Worm (Caenorhabditis elegans) whole organism, young adult: ENCODE data around the gene Y22F5A.11.

Source experiments
- F55B11.4 ChIP-seq: sonication (generic microtip); optimal IDR thresholded peaks from 2 replicates; lab custom pipeline; 2016; ENCODE audit warnings: missing compliant biosample characterization, missing genetic modification characterization, borderline replicate concordance; ENCODE audit not compliant: insufficient read depth
- Y67H2A.10 ChIP-seq: fragments of 200-800 bp; sonication (Bioruptor generic); conservative IDR thresholded peaks from 2 replicates; pipeline ENCODE4 v1.3.6; 2022; ENCODE audit warnings: missing genetic modification reagents, missing genetic modification characterization, missing compliant biosample characterization
- ama-1 ChIP-seq, 3 experiments: fragments of 150-350 bp in 1 of 3; sonication (generic microtip) in 2 of 3; optimal IDR thresholded peaks; 2 replicates each; lab custom pipeline; 2014 to 2018; ENCODE audit warnings: missing biosample characterization in 2 of 3, missing genetic modification characterization in 2 of 3, missing genetic modification reagents in 2 of 3
- dpl-1 ChIP-seq: fragments of 150-350 bp; optimal IDR thresholded peaks from 2 replicates; lab custom pipeline; 2014; ENCODE audit warnings: missing biosample characterization, missing genetic modification reagents, missing genetic modification characterization
- hmg-1.2 ChIP-seq: fragments of 200-800 bp; sonication (Bioruptor generic); IDR thresholded peaks from 2 replicates; pipeline ENCODE4 v1.3.6; 2022; ENCODE audit warnings: missing genetic modification reagents, missing genetic modification characterization, missing compliant biosample characterization
- lin-40 ChIP-seq: sonication (generic microtip); optimal IDR thresholded peaks from 2 replicates; lab custom pipeline; 2016; ENCODE audit warnings: missing genetic modification characterization, mild to moderate bottlenecking, missing compliant biosample characterization, missing genotype, missing genetic modification reagents
- mxl-1 ChIP-seq: sonication (generic microtip); optimal IDR thresholded peaks from 2 replicates; lab custom pipeline; 2016; ENCODE audit warnings: missing genetic modification characterization, missing compliant biosample characterization
- nhr-120 ChIP-seq: fragments of 200-800 bp; sonication (Bioruptor generic); IDR thresholded peaks from 2 replicates; pipeline ENCODE4 v1.3.6; 2022; ENCODE audit warnings: missing genetic modification characterization, missing compliant biosample characterization
- pbrm-1 ChIP-seq: fragments of 200-800 bp; sonication (Bioruptor generic); IDR thresholded peaks from 2 replicates; pipeline ENCODE4 v1.3.6; 2022; ENCODE audit warnings: missing genetic modification reagents, missing genetic modification characterization, missing compliant biosample characterization
- sea-2 ChIP-seq: fragments of 200-800 bp; sonication (Bioruptor generic); IDR thresholded peaks from 2 replicates; pipeline ENCODE4 v1.3.6; 2022; ENCODE audit warnings: missing genetic modification characterization, missing compliant biosample characterization
- snpc-4 ChIP-seq, 5 experiments: fragments of 150-350 bp in 1 of 5; sonication (generic microtip) in 4 of 5; optimal IDR thresholded peaks; 2 replicates each; lab custom pipeline; 2014 to 2018; ENCODE audit warnings: missing genetic modification characterization in 5 of 5, missing biosample characterization in 3 of 5, antibody characterized with exemption in 2 of 5, mild to moderate bottlenecking in 2 of 5, missing compliant biosample characterization in 2 of 5, missing genotype in 2 of 5, moderate library complexity in 2 of 5, missing genetic modification reagents in 1 of 5
- ztf-22 ChIP-seq: fragments of 200-800 bp; sonication (Bioruptor generic); optimal IDR thresholded peaks from 2 replicates; lab custom pipeline; 2018; ENCODE audit warnings: mild to moderate bottlenecking, missing genetic modification characterization, moderate library complexity, missing compliant biosample characterization
- ztf-26 ChIP-seq: sonication (generic microtip); optimal IDR thresholded peaks from 2 replicates; lab custom pipeline; 2017; ENCODE audit warnings: missing genetic modification characterization, missing compliant biosample characterization

ce11 chrV:10320101-10320761, 44.8 kb upstream of the Y22F5A.11 start, which contains the start of the genes gna-1 and B0024.13:
- no peak for TF ChIP-seq nhr-120 (GFP tag; lab: Robert Waterston, UW)
- no peak for TF ChIP-seq dpl-1 (GFP tag; lab: Kevin White, UChicago)
- TF ChIP-seq F55B11.4 (tag; lab: Kevin White, UChicago): no peak
- TF ChIP-seq snpc-4 (GFP tag; optimal IDR thresholded peaks at IDR 0.05; lab: Kevin White, UChicago): no peak
- peak in 2 of 4 experiments; percentile 10 to 39 for TF ChIP-seq snpc-4 (tag; optimal IDR thresholded peaks at IDR 0.05; lab: Kevin White, UChicago)
- 0 out of 2 replicates have a peak, but pooled peaks have one; percentile 9 for TF ChIP-seq hmg-1.2 (GFP tag; lab: Robert Waterston, UW)
- 0 out of 2 replicates have a peak, but pooled peaks have one; percentile 26 for TF ChIP-seq pbrm-1
- TF ChIP-seq Y67H2A.10 (GFP tag; lab: Robert Waterston, UW): no peak
- no peak for TF ChIP-seq sea-2
- no peak for TF ChIP-seq ama-1 (optimal IDR thresholded peaks at IDR 0.05; lab: Kevin White, UChicago)
- TF ChIP-seq ama-1 (GFP tag; optimal IDR thresholded peaks at IDR 0.05; lab: Kevin White, UChicago): no peak
- TF ChIP-seq ztf-22 (GFP tag; lab: Kevin White, UChicago): no peak
- no peak for TF ChIP-seq mxl-1 (tag; lab: Kevin White, UChicago)
- TF ChIP-seq ztf-26 (tag; lab: Kevin White, UChicago): no peak
- no peak for TF ChIP-seq lin-40
